Worm (Caenorhabditis elegans): ENCODE data around the gene srx-28.

Gene srx-28

DNA sequence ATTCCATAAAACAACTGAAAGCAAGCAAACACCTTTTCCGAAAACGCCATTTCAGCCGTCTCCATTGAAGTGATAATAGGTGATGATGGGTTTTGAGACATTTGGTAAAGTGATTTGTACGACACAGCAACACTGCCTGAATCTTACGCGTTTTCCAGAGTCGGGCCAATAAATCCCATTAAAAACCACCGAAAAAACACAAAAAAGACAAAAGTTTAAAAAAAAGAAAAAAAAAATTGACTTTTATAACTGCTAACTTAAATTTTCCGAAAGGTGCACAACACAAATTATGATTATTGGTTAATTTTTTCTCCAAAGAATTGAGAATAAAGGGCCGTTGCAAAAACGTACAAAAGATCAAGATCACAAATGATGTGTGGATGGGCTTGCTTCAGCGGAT is 22.7 kb downstream of the srx-28 start, which contains the start of gene srg-57:
srg-57 (minus strand) TSS at position 101 of the 400 bp plus-strand sequence.
- TF ChIP-seq unc-3 (GFP tag; conservative IDR thresholded peaks at IDR 0.05) (no peak), unc-3 (tag; optimal IDR thresholded peaks at IDR 0.05) (no peak), syd-9 (tag; optimal IDR thresholded peaks at IDR 0.05) (no peak), ceh-18 (tag; optimal IDR thresholded peaks at IDR 0.05) (no peak), hlh-6 (tag; optimal IDR thresholded peaks at IDR 0.05) (no peak), eyg-1 (tag; optimal IDR thresholded peaks at IDR 0.05) (no peak), elt-4 (tag; optimal IDR thresholded peaks at IDR 0.05) (no peak), ceh-2 (tag; optimal IDR thresholded peaks at IDR 0.05) (no peak), ama-1 (optimal IDR thresholded peaks at IDR 0.05) (no peak), fkh-10 (GFP tag; optimal IDR thresholded peaks at IDR 0.05) (no peak), fax-1 (tag; optimal IDR thresholded peaks at IDR 0.05) (no peak), pqm-1 (tag; optimal IDR thresholded peaks at IDR 0.05) (no peak)

DNA sequence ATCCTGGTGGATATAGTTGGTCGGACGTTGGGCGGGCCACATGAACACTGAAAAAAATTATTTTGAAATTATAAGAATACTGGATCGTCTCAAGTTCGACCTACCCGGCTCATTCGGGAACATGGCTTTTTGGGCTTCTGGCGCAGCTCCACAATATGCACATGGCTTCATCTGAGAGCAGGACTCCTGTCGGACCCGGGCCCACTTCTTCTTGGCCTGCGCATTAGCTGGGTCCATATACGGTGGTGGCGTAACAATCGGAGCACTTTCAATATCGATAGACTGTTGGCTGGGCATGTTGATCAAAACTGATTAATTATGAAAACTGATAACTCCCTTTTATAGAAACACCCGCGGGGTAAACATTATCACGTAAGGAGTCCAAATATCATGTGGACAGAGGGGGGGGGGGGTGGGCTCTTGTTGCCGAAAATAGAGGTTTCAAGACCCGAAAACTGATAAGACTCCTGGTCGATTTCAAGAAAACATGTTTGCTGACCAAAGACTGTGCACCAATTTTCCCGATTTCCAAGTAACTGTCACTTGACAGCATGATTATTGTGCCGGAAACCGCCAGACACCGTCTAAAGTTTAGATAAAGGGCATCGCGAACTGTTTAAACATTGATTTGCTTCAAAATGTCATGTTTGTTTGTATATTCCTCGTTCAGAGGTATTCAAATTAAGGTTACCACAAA is 26.1 kb downstream of the srx-28 start, which contains the start of gene dod-3:
dod-3 (minus strand) TSS at position 315 of the 697 bp plus-strand sequence.
- TF ChIP-seq T23F11.4 (GFP tag; optimal IDR thresholded peaks at IDR 0.05) (no peak), elt-2 (tag; optimal IDR thresholded peaks at IDR 0.05) (peak; percentile 78), ceh-30 (tag; optimal IDR thresholded peaks at IDR 0.05) (no peak), ceh-14 (tag; optimal IDR thresholded peaks at IDR 0.05) (no peak), madf-2 (tag; optimal IDR thresholded peaks at IDR 0.05) (no peak)

DNA sequence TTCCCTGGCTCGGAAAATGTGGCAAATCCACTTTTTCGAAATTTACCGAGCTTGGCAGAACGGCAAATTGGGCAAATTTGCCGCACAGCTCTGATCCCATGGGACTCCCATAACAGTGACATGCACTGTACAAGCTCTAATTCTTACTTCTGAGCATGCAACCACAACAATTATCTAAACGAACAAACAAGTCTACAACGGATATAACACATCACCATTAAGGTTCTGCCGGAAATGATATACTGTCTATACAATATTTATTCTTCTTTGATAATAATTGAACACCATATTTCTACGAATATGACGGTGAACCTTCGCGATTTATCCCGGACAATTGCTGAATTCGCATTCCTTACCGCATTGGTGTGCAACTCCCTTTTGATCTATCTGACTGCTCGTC is 28.8 kb downstream of the srx-28 start, which contains the start of gene str-33:
str-33 (plus strand) TSS at position 301 of the 400 bp plus-strand sequence.
- no peak for TF ChIP-seq npax-4 (tag; optimal IDR thresholded peaks at IDR 0.05)
- no peak for TF ChIP-seq che-1 (tag; optimal IDR thresholded peaks at IDR 0.05)
- no peak for TF ChIP-seq ceh-34 (tag; optimal IDR thresholded peaks at IDR 0.05)
- no peak for TF ChIP-seq unc-42 (tag; optimal IDR thresholded peaks at IDR 0.05)
- TF ChIP-seq F13H6.1 (tag; optimal IDR thresholded peaks at IDR 0.05) = no peak
- no peak for TF ChIP-seq ceh-45 (GFP tag; IDR thresholded peaks at IDR 0.05)
- no peak for TF ChIP-seq nhr-232 (tag; optimal IDR thresholded peaks at IDR 0.05)
- no peak for TF ChIP-seq ceh-19 (GFP tag; optimal IDR thresholded peaks at IDR 0.05)
- no peak for TF ChIP-seq K09A11.1 (tag; optimal IDR thresholded peaks at IDR 0.05; ENCODE audit: insufficient read depth)
- no peak for TF ChIP-seq ceh-6 (GFP tag; optimal IDR thresholded peaks at IDR 0.05)
- no peak for TF ChIP-seq hlh-15 (tag; optimal IDR thresholded peaks at IDR 0.05)

DNA sequence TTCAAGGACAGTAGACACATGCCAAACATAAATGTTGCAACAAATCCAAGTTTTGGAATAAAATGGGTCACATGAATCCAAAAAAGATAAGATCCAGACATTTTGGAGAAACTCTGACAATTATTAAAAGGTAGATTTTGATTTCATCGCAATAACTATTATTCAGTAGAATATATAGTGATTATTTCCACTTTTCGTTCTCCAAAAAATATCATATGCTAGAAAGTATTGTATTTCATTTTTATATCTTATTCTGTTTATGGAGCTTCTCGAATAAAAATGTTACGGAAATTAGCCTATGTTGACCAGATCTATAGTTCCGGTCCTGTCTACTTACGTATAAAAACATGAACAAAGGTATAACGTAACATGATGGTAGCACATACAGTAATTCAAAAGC is 30.0 kb downstream of the srx-28 start, which contains the start of gene str-13:
str-13 (minus strand) TSS at position 101 of the 400 bp plus-strand sequence.
- TF ChIP-seq K02D7.2 (tag; optimal IDR thresholded peaks at IDR 0.05) (no peak), ceh-34 (tag; optimal IDR thresholded peaks at IDR 0.05) (no peak)

DNA sequence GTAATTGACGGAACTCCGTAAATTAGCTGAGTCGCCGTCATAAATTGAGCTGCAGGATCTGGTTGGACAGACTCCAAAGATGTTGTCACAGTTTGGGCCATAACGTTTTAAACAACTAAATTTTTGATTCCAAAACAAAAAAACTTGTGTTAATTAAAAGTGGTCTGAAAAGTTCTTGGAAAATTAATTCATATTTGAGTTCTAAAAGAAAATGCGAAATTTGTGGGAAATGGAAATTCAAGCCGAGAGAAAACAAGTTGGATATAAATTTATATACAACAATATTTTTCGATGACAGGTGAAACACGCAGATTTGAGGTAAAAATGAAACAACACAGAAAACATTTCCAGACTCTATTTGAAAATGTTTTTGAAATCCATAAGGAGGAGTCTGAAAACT is 31.9 kb downstream of the srx-28 start, which contains the start of gene srg-59:
srg-59 (minus strand) TSS at position 101 of the 400 bp plus-strand sequence.
- TF ChIP-seq unc-86 (tag; optimal IDR thresholded peaks at IDR 0.05) (no peak), mec-3 (tag; optimal IDR thresholded peaks at IDR 0.05; ENCODE audit: borderline replicate concordance) (no peak), ceh-19 (GFP tag; optimal IDR thresholded peaks at IDR 0.05) (no peak), sox-2 (GFP tag; IDR thresholded peaks at IDR 0.05) (no peak), pros-1 (tag; optimal IDR thresholded peaks at IDR 0.05) (no peak), sdc-2 (tag; optimal IDR thresholded peaks at IDR 0.05) (no peak), fkh-6 (tag; optimal IDR thresholded peaks at IDR 0.05) (no peak), ceh-22 (tag; optimal IDR thresholded peaks at IDR 0.05) (no peak)
